Fruit fly (Drosophila melanogaster) whole organism, adult: Measurements from ENCODE around the gene CG1265.

ENCODE experiments used
- CG11617 ChIP-seq: fragments of 200-800 bp; sonication (Bioruptor generic); optimal IDR thresholded peaks from 2 replicates; lab custom pipeline; 2017; ENCODE audit warnings: mild to moderate bottlenecking, missing biosample characterization, missing genetic modification reagents, missing genetic modification characterization
- CG12768 ChIP-seq: fragments of 200-800 bp; sonication (Bioruptor generic); optimal IDR thresholded peaks from 2 replicates; lab custom pipeline; 2017; ENCODE audit warnings: missing biosample characterization, missing genetic modification characterization, mild to moderate bottlenecking, moderate library complexity, missing genetic modification reagents
- CG1620 ChIP-seq: fragments of 200-800 bp; sonication (Bioruptor generic); optimal IDR thresholded peaks from 2 replicates; lab custom pipeline; 2016; ENCODE audit warnings: missing biosample characterization, missing genetic modification characterization
- CG33017 ChIP-seq: fragments of 200-800 bp; sonication (Bioruptor generic); optimal IDR thresholded peaks from 2 replicates; lab custom pipeline; 2018; ENCODE audit warnings: missing biosample characterization, mild to moderate bottlenecking, missing genetic modification characterization, moderate library complexity
- CG5204 ChIP-seq: fragments of 200-800 bp; sonication (Bioruptor generic); optimal IDR thresholded peaks from 2 replicates; lab custom pipeline; 2016; ENCODE audit warnings: missing biosample characterization, missing genetic modification characterization
- CG7045 ChIP-seq: fragments of 200-800 bp; sonication (Bioruptor generic); optimal IDR thresholded peaks from 2 replicates; lab custom pipeline; 2017; ENCODE audit warnings: missing biosample characterization, mild to moderate bottlenecking, missing genetic modification characterization
- CG7101 ChIP-seq: fragments of 200-800 bp; sonication (Bioruptor generic); optimal IDR thresholded peaks from 2 replicates; lab custom pipeline; 2018; ENCODE audit warnings: missing biosample characterization, mild to moderate bottlenecking, missing genetic modification characterization, moderate library complexity
- Clk ChIP-seq: fragments of 200-800 bp; sonication (Bioruptor generic); optimal IDR thresholded peaks from 2 replicates; lab custom pipeline; 2017; ENCODE audit warnings: missing biosample characterization, missing genetic modification characterization
- Crg-1 ChIP-seq: fragments of 200-800 bp; sonication (Bioruptor generic); optimal IDR thresholded peaks from 2 replicates; lab custom pipeline; 2016; ENCODE audit warnings: missing biosample characterization, missing genetic modification characterization
- Hr96 ChIP-seq: fragments of 200-800 bp; sonication (Bioruptor generic); optimal IDR thresholded peaks from 2 replicates; lab custom pipeline; 2016; ENCODE audit warnings: missing biosample characterization, missing genetic modification characterization
- Mnt ChIP-seq: fragments of 200-800 bp; sonication (Bioruptor generic); optimal IDR thresholded peaks from 2 replicates; lab custom pipeline; 2016; ENCODE audit warnings: missing biosample characterization, mild to moderate bottlenecking, missing genetic modification characterization
- bab1 ChIP-seq: fragments of 200-800 bp; sonication (Bioruptor generic); optimal IDR thresholded peaks from 3 replicates; lab custom pipeline; 2019; ENCODE audit warnings: missing biosample characterization, mild to moderate bottlenecking, missing genetic modification characterization, moderate library complexity
- cic ChIP-seq: fragments of 200-800 bp; sonication (Bioruptor generic); optimal IDR thresholded peaks from 2 replicates; lab custom pipeline; 2017; ENCODE audit warnings: missing biosample characterization, mild to moderate bottlenecking, missing genetic modification characterization, moderate library complexity
- cnc ChIP-seq, 2 experiments: fragments of >200 bp; optimal IDR thresholded peaks; 2 replicates each; lab custom pipeline; 2017
- kay ChIP-seq: fragments of 200-800 bp; sonication (Bioruptor generic); peaks from one replicate; lab custom pipeline; 2016; ENCODE audit warnings: missing biosample characterization, missing genetic modification characterization, borderline replicate concordance
- ovo ChIP-seq: fragments of 200-800 bp; sonication (Bioruptor generic); optimal IDR thresholded peaks from 2 replicates; lab custom pipeline; 2016; ENCODE audit warnings: missing biosample characterization, missing genetic modification characterization
- pad ChIP-seq: fragments of 200-800 bp; sonication (Bioruptor generic); optimal IDR thresholded peaks from 3 replicates; lab custom pipeline; 2017; ENCODE audit warnings: missing biosample characterization, missing genetic modification characterization, mild to moderate bottlenecking, moderate library complexity, missing genetic modification reagents
- tj ChIP-seq: fragments of 200-800 bp; sonication (Bioruptor generic); optimal IDR thresholded peaks from 3 replicates; lab custom pipeline; 2017; ENCODE audit warnings: missing biosample characterization, mild to moderate bottlenecking, missing genetic modification characterization, moderate library complexity
- toe ChIP-seq: fragments of 200-800 bp; sonication (Bioruptor generic); optimal IDR thresholded peaks from 2 replicates; lab custom pipeline; 2016; ENCODE audit warnings: missing biosample characterization, missing genetic modification characterization

Gene CG1265

DNA sequence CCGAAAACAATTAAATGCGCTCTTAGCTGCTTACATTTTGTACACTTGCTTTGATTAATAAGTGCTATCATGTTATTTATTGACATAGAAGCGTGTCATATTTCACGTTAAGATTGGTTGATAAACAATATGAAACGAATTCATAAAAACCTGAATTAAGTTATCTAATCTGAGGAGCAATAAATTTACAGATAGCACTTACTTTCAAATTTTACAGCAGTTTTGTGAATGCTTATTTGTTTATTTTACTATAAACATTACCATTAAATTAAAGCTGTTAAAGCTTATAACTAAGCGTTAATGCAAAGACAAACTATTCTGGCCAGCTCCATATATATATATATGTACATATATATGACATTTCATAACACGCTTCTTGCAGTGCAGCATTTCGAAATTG lies 47.5 kb downstream of the CG1265 start:
- no peak for TF ChIP-seq tj (GFP tag; lab: Kevin White, UChicago)
- TF ChIP-seq pad (GFP tag; lab: Kevin White, UChicago) = no peak
- no peak for TF ChIP-seq CG1620 (GFP tag; lab: Kevin White, UChicago)
- no peak for TF ChIP-seq kay (GFP tag; lab: Kevin White, UChicago)
- no peak for TF ChIP-seq bab1 (GFP tag; lab: Kevin White, UChicago)
- no peak for TF ChIP-seq CG5204
- TF ChIP-seq CG11617 = no peak
- TF ChIP-seq Hr96 (GFP tag; lab: Kevin White, UChicago) = no peak
- TF ChIP-seq CG12768 = no peak

DNA sequence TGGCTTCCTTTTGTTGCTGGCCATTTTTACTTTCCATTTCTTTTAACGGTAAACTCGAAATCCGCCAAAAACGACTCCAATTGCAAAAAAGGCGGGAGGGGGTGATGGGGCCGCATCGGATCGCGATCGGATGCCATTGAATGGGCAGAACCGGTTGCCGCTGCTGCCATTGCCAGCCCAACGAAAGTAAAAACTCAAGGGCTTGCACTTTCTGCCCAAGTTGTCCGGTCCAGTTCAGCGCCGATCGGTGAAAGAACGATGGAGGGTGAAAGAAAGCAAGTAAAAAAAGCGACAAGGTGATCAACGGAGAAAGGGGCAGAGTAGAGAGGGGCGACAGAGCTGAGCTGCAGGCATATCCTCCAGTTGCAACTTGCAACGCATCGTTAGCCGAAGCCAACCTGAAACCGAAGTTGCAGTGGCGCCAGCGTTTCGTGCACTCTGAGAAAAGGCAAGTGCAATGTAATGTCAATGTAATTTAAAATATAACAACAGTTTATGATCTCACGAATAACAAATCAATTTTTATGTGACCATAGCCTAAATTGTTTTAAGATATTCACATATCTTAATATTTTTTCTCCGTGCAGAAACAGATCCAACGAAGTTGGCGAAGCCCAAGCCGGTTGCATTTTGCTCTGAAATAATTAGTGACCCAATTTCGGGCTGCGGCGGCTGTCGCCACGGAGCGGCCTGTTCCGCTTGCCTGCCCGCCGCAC lies 49.8 kb downstream of the CG1265 start:
- TF ChIP-seq Clk (GFP tag; lab: Kevin White, UChicago) (no peak), cnc (optimal IDR thresholded peaks at IDR 0.05; lab: Kevin White, UChicago) (no peak), CG7045 (GFP tag; lab: Kevin White, UChicago) (no peak), CG11617 (no peak), CG12768 (no peak), Mnt (GFP tag; lab: Kevin White, UChicago) (no peak), bab1 (GFP tag; lab: Kevin White, UChicago) (no peak), Hr96 (GFP tag; lab: Kevin White, UChicago) (no peak), toe (no peak), tj (GFP tag; lab: Kevin White, UChicago) (no peak), CG1620 (GFP tag; lab: Kevin White, UChicago) (no peak), Crg-1 (no peak), pad (GFP tag; lab: Kevin White, UChicago) (no peak), CG33017 (tag; lab: Kevin White, UChicago) (no peak), cic (GFP tag; lab: Kevin White, UChicago) (no peak), CG7101 (tag; lab: Kevin White, UChicago) (no peak), ovo (GFP tag; lab: Kevin White, UChicago) (no peak), CG5204 (no peak)
